In the genomic region with DNA sequence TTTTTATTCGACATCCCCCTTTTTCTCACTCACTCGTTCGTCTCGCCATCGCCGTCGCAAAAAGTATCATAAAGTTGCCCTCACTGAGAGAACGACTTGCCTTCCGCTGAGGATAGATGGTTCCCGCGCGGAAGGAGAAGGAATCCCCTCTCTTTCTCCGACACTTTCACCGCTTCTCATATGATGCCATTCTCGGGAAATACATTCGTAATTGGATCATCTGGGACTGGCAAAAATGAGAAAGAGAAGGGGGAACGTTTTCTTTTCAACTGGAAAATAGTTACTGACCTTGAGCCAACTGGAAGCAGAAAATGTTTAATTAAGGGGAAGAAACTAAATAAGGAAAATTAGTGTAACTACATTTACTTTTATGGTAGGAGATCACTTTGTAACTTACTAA, we compare ENCODE assay signal across 6 worm cellular contexts.
TF ChIP-seq lines count a peak whose summit lies in the region.

No protein-coding gene starts in this region.

TF ChIP-seq in whole organism, L1 larva, 84 proteins besides CTCF, POLR2A, EP300 and RAD21:
- TF ChIP-seq nhr-90 (tag; optimal IDR thresholded peaks at IDR 0.05; lab: Kevin White, UChicago; ENCODE audit: poor library complexity) (no peak), mep-1 (tag; optimal IDR thresholded peaks at IDR 0.05; lab: Kevin White, UChicago) (peak; percentile 23), blmp-1 (tag; optimal IDR thresholded peaks at IDR 0.05; lab: Kevin White, UChicago) (peak; percentile 91), nhr-19 (GFP tag; conservative IDR thresholded peaks at IDR 0.05; lab: Robert Waterston, UW) (no peak), efl-3 (GFP tag; optimal IDR thresholded peaks at IDR 0.05; lab: Kevin White, UChicago) (no peak), nhr-84 (tag; optimal IDR thresholded peaks at IDR 0.05; lab: Kevin White, UChicago) (no peak), lin-14 (GFP tag; optimal IDR thresholded peaks at IDR 0.05; lab: Kevin White, UChicago) (peak; percentile 32)
TF ChIP-seq in whole organism, L1 larva: peak in this region for 3.

TF ChIP-seq in whole organism, L2 larva, 48 proteins besides CTCF, POLR2A, EP300 and RAD21:
- no peak for TF ChIP-seq lsy-2 (tag; optimal IDR thresholded peaks at IDR 0.05; lab: Kevin White, UChicago)
- TF ChIP-seq blmp-1 (tag; optimal IDR thresholded peaks at IDR 0.05; lab: Kevin White, UChicago; ENCODE audit: insufficient read depth), result peak; percentile 49
- no peak for TF ChIP-seq snpc-4 (tag; optimal IDR thresholded peaks at IDR 0.05; lab: Kevin White, UChicago)
- TF ChIP-seq ceh-16 (tag; optimal IDR thresholded peaks at IDR 0.05; lab: Kevin White, UChicago), result no peak
- no peak for TF ChIP-seq gmeb-1 (tag; optimal IDR thresholded peaks at IDR 0.05; lab: Kevin White, UChicago)
- TF ChIP-seq R02D3.7 (tag; optimal IDR thresholded peaks at IDR 0.05; lab: Kevin White, UChicago), result no peak
- TF ChIP-seq ceh-82 (tag; optimal IDR thresholded peaks at IDR 0.05; lab: Kevin White, UChicago), result no peak
- TF ChIP-seq nhr-25 (tag; optimal IDR thresholded peaks at IDR 0.05; lab: Kevin White, UChicago), result peak; percentile 35
- TF ChIP-seq lin-39 (tag; optimal IDR thresholded peaks at IDR 0.05; lab: Kevin White, UChicago), result no peak

TF ChIP-seq in whole organism, L3 larva, 47 proteins besides CTCF, POLR2A, EP300 and RAD21:
- no peak for TF ChIP-seq elt-3 (tag; optimal IDR thresholded peaks at IDR 0.05; lab: Kevin White, UChicago)
- TF ChIP-seq nhr-25 (tag; optimal IDR thresholded peaks at IDR 0.05; lab: Kevin White, UChicago), result peak; percentile 35

TF ChIP-seq in whole organism, L4 larva, 104 proteins besides CTCF, POLR2A, EP300 and RAD21:
- TF ChIP-seq F44E2.7 (GFP tag; IDR thresholded peaks at IDR 0.05; lab: Robert Waterston, UW) (no peak), ZK337.2 (GFP tag; IDR thresholded peaks at IDR 0.05; lab: Robert Waterston, UW) (0 out of 2 replicates have a peak, but pooled peaks have one; percentile 18), ceh-82 (tag; optimal IDR thresholded peaks at IDR 0.05; lab: Kevin White, UChicago) (no peak), hlh-11 (tag; optimal IDR thresholded peaks at IDR 0.05; lab: Kevin White, UChicago) (peak; percentile 13)

TF ChIP-seq in whole organism, late embryonic, 69 proteins besides CTCF, POLR2A, EP300 and RAD21:
- TF ChIP-seq C08G9.2 (tag; optimal IDR thresholded peaks at IDR 0.05; lab: Kevin White, UChicago) (no peak), K09A11.1 (tag; optimal IDR thresholded peaks at IDR 0.05; lab: Kevin White, UChicago; ENCODE audit: insufficient read depth) (no peak), T23F11.4 (GFP tag; optimal IDR thresholded peaks at IDR 0.05; lab: Kevin White, UChicago) (no peak), ref-2 (tag; optimal IDR thresholded peaks at IDR 0.05; lab: Kevin White, UChicago) (peak; percentile 3), ets-4 (tag; optimal IDR thresholded peaks at IDR 0.05; lab: Kevin White, UChicago) (no peak), unc-42 (tag; optimal IDR thresholded peaks at IDR 0.05; lab: Kevin White, UChicago) (peak; percentile 65)

TF ChIP-seq in whole organism, mixed stage, embryonic, 35 proteins besides CTCF, POLR2A, EP300 and RAD21:
- peak; percentile 65 for TF ChIP-seq blmp-1 (tag; optimal IDR thresholded peaks at IDR 0.05; lab: Kevin White, UChicago)
- TF ChIP-seq ces-1 (GFP tag; optimal IDR thresholded peaks at IDR 0.05; lab: Kevin White, UChicago), result peak; percentile 53
- no peak for TF ChIP-seq nhr-237 (tag; optimal IDR thresholded peaks at IDR 0.05; lab: Kevin White, UChicago)
